Worm (Caenorhabditis elegans) whole organism, L2 larva: ENCODE data around the gene F59B2.3.

Source experiments
- C34F6.9 ChIP-seq: fragments of 150-350 bp; optimal IDR thresholded peaks from 2 replicates; lab custom pipeline; 2014; ENCODE audit warnings: missing biosample characterization, missing genetic modification characterization
- F13H6.1 ChIP-seq: sonication (generic microtip); optimal IDR thresholded peaks from 2 replicates; lab custom pipeline; 2016; ENCODE audit warnings: missing genetic modification characterization, missing compliant biosample characterization
- Y55F3AM.14 ChIP-seq: fragments of 200-800 bp; sonication (Bioruptor generic); optimal IDR thresholded peaks from 2 replicates; lab custom pipeline; 2018; ENCODE audit warnings: mild to moderate bottlenecking, missing genetic modification characterization, missing compliant biosample characterization
- ZK546.5 ChIP-seq: sonication (generic microtip); optimal IDR thresholded peaks from 2 replicates; lab custom pipeline; 2017; ENCODE audit warnings: missing biosample characterization, missing genetic modification characterization
- aly-2 ChIP-seq: fragments of 150-350 bp; optimal IDR thresholded peaks from 2 replicates; lab custom pipeline; 2014; ENCODE audit warnings: missing biosample characterization, missing genetic modification characterization
- ama-1 ChIP-seq: fragments of 150-350 bp; optimal IDR thresholded peaks from 2 replicates; lab custom pipeline; 2018; ENCODE audit warnings: inconsistent platforms
- blmp-1 ChIP-seq: sonication (generic microtip); optimal IDR thresholded peaks from 2 replicates; lab custom pipeline; 2017; ENCODE audit warnings: missing genetic modification characterization, mild to moderate bottlenecking, missing compliant biosample characterization, antibody characterized with exemption, moderate library complexity; ENCODE audit not compliant: insufficient read depth
- ceh-16 ChIP-seq: fragments of 150-350 bp; optimal IDR thresholded peaks from 2 replicates; lab custom pipeline; 2014; ENCODE audit warnings: missing biosample characterization, missing genetic modification characterization
- ceh-82 ChIP-seq: fragments of 150-350 bp; optimal IDR thresholded peaks from 2 replicates; lab custom pipeline; 2014; ENCODE audit warnings: missing biosample characterization, missing genetic modification characterization
- crh-2 ChIP-seq: sonication (generic microtip); optimal IDR thresholded peaks from 2 replicates; lab custom pipeline; 2017; ENCODE audit warnings: missing biosample characterization, missing genetic modification characterization
- dmd-4 ChIP-seq: sonication (generic microtip); optimal IDR thresholded peaks from 2 replicates; lab custom pipeline; 2017; ENCODE audit warnings: missing biosample characterization, missing genetic modification characterization
- egl-27 ChIP-seq: sonication (generic microtip); optimal IDR thresholded peaks from 3 replicates; lab custom pipeline; 2017; ENCODE audit warnings: missing biosample characterization, missing genetic modification reagents, missing genetic modification characterization
- elt-1 ChIP-seq: fragments of 150-350 bp; optimal IDR thresholded peaks from 2 replicates; lab custom pipeline; 2014; ENCODE audit warnings: missing biosample characterization, missing genetic modification characterization
- elt-3 ChIP-seq: sonication (generic microtip); optimal IDR thresholded peaks from 2 replicates; lab custom pipeline; 2017; ENCODE audit warnings: missing biosample characterization, missing genetic modification characterization
- fos-1 ChIP-seq: fragments of 150-350 bp; optimal IDR thresholded peaks from 2 replicates; lab custom pipeline; 2014; ENCODE audit warnings: missing biosample characterization, missing genetic modification characterization
- lin-11 ChIP-seq: fragments of 150-350 bp; sonication (generic microtip); optimal IDR thresholded peaks from 2 replicates; lab custom pipeline; 2014; ENCODE audit warnings: missing biosample characterization, missing genetic modification characterization, inconsistent platforms, mixed read lengths
- lin-39 ChIP-seq: fragments of 150-350 bp; optimal IDR thresholded peaks from 2 replicates; lab custom pipeline; 2014; ENCODE audit warnings: missing biosample characterization, missing genetic modification reagents, missing genetic modification characterization
- lsy-2 ChIP-seq, 2 experiments: fragments of 150-350 bp in 1 of 2; sonication (generic microtip) in 1 of 2; optimal IDR thresholded peaks; 2 replicates each; lab custom pipeline; 2014 to 2017; ENCODE audit warnings: missing biosample characterization in 2 of 2, missing genetic modification characterization in 2 of 2
- mab-5 ChIP-seq: fragments of 150-350 bp; optimal IDR thresholded peaks from 2 replicates; lab custom pipeline; 2014; ENCODE audit warnings: missing biosample characterization, missing genetic modification characterization
- mbf-1 ChIP-seq: sonication (generic microtip); optimal IDR thresholded peaks from 2 replicates; lab custom pipeline; 2017; ENCODE audit warnings: missing biosample characterization, missing genetic modification characterization
- mdl-1 ChIP-seq, 2 experiments: fragments of 150-350 bp in 1 of 2; sonication (generic microtip) in 1 of 2; optimal IDR thresholded peaks; 2 replicates each; lab custom pipeline; 2017; ENCODE audit warnings: missing biosample characterization in 2 of 2, missing genetic modification characterization in 2 of 2
- nhr-11 ChIP-seq: fragments of 150-350 bp; optimal IDR thresholded peaks from 2 replicates; lab custom pipeline; 2014; ENCODE audit warnings: missing biosample characterization, missing genetic modification characterization
- nhr-12 ChIP-seq: fragments of 150-350 bp; optimal IDR thresholded peaks from 2 replicates; lab custom pipeline; 2014; ENCODE audit warnings: missing biosample characterization, missing genetic modification characterization
- nhr-21 ChIP-seq: fragments of 150-350 bp; optimal IDR thresholded peaks from 2 replicates; lab custom pipeline; 2014; ENCODE audit warnings: missing biosample characterization, missing genetic modification characterization
- nhr-237 ChIP-seq: fragments of 150-350 bp; optimal IDR thresholded peaks from 2 replicates; lab custom pipeline; 2014; ENCODE audit warnings: missing biosample characterization, missing genetic modification characterization
- nhr-25 ChIP-seq: fragments of 150-350 bp; sonication (generic microtip); optimal IDR thresholded peaks from 3 replicates; lab custom pipeline; 2014; ENCODE audit warnings: missing biosample characterization, missing genetic modification characterization
- nhr-6 ChIP-seq: fragments of 150-350 bp; optimal IDR thresholded peaks from 2 replicates; lab custom pipeline; 2014; ENCODE audit warnings: missing biosample characterization, missing genetic modification characterization
- peb-1 ChIP-seq: fragments of 150-350 bp; optimal IDR thresholded peaks from 2 replicates; lab custom pipeline; 2014; ENCODE audit warnings: missing biosample characterization, missing genetic modification characterization
- skn-1 ChIP-seq: sonication (generic microtip); optimal IDR thresholded peaks from 2 replicates; lab custom pipeline; 2017; ENCODE audit warnings: missing biosample characterization, missing genetic modification characterization
- sma-3 ChIP-seq: sonication (generic microtip); optimal IDR thresholded peaks from 2 replicates; lab custom pipeline; 2016; ENCODE audit warnings: missing genetic modification reagents, missing genetic modification characterization, missing compliant biosample characterization
- sma-9 ChIP-seq, 2 experiments: fragments of 150-350 bp in 1 of 2; sonication (generic microtip) in 1 of 2; optimal IDR thresholded peaks; 2 replicates each; lab custom pipeline; 2014 to 2016; ENCODE audit warnings: missing genetic modification characterization in 2 of 2, mild to moderate bottlenecking in 1 of 2, missing biosample characterization in 1 of 2, missing compliant biosample characterization in 1 of 2, missing genetic modification reagents in 1 of 2, moderate library complexity in 1 of 2
- snpc-4 ChIP-seq: fragments of 150-350 bp; optimal IDR thresholded peaks from 2 replicates; lab custom pipeline; 2014; ENCODE audit warnings: missing biosample characterization, missing genetic modification characterization
- unc-39 ChIP-seq: fragments of 150-350 bp; optimal IDR thresholded peaks from 2 replicates; lab custom pipeline; 2014; ENCODE audit warnings: missing biosample characterization, missing genetic modification characterization
- unc-55 ChIP-seq: fragments of 150-350 bp; sonication (generic microtip); optimal IDR thresholded peaks from 3 replicates; lab custom pipeline; 2014; ENCODE audit warnings: missing biosample characterization, missing genetic modification reagents, missing genetic modification characterization
- unc-62 ChIP-seq: fragments of 150-350 bp; optimal IDR thresholded peaks from 2 replicates; lab custom pipeline; 2014; ENCODE audit warnings: missing biosample characterization, missing genetic modification reagents, missing genetic modification characterization
- zag-1 ChIP-seq: fragments of 150-350 bp; optimal IDR thresholded peaks from 2 replicates; lab custom pipeline; 2014; ENCODE audit warnings: missing biosample characterization, missing genetic modification characterization
- ztf-1 ChIP-seq: fragments of 200-800 bp; sonication (Bioruptor generic); conservative IDR thresholded peaks from 2 replicates; pipeline ENCODE4 v1.3.6; 2022; ENCODE audit warnings: missing genetic modification characterization, missing compliant biosample characterization
- ztf-11 ChIP-seq: sonication (generic microtip); optimal IDR thresholded peaks from 2 replicates; lab custom pipeline; 2017; ENCODE audit warnings: missing biosample characterization, missing genetic modification characterization
- ztf-4 ChIP-seq: fragments of 150-350 bp; optimal IDR thresholded peaks from 2 replicates; lab custom pipeline; 2014; ENCODE audit warnings: missing biosample characterization, missing genetic modification characterization

The F59B2.3 gene

ce11 chrIII:8981847-8982479, 17.6 kb downstream of the F59B2.3 start, which contains the start of gene pde-2 (continued):
- TF ChIP-seq mbf-1 (tag; lab: Kevin White, UChicago), result no peak
- no peak for TF ChIP-seq ceh-82 (tag; lab: Kevin White, UChicago)
- no peak for TF ChIP-seq nhr-12 (tag; lab: Kevin White, UChicago)
- peak; percentile 68 for TF ChIP-seq F13H6.1
- TF ChIP-seq elt-1 (tag; lab: Kevin White, UChicago), result no peak
- TF ChIP-seq mdl-1 (tag; optimal IDR thresholded peaks at IDR 0.05; lab: Kevin White, UChicago), result peak in 1 of 2 experiments; percentile 16
- TF ChIP-seq aly-2, result no peak
- peak; percentile 61 for TF ChIP-seq snpc-4 (tag; lab: Kevin White, UChicago)
- TF ChIP-seq ztf-4 (tag; lab: Kevin White, UChicago), result peak; percentile 37
- TF ChIP-seq unc-55, result peak; percentile 50

- no peak for TF ChIP-seq nhr-25 (tag; lab: Kevin White, UChicago)
- TF ChIP-seq lin-39, result no peak
- no peak for TF ChIP-seq elt-3 (tag; lab: Kevin White, UChicago)
- no peak for TF ChIP-seq nhr-11
- no peak for TF ChIP-seq nhr-237
- no peak for TF ChIP-seq egl-27 (tag; lab: Kevin White, UChicago)
- TF ChIP-seq mdl-1 (tag; optimal IDR thresholded peaks at IDR 0.05; lab: Kevin White, UChicago), result no peak
- TF ChIP-seq Y55F3AM.14, result no peak
- no peak for TF ChIP-seq unc-62 (GFP tag; lab: Kevin White, UChicago)
- no peak for TF ChIP-seq ZK546.5 (tag; lab: Kevin White, UChicago)
- no peak for TF ChIP-seq lsy-2 (tag; optimal IDR thresholded peaks at IDR 0.05; lab: Kevin White, UChicago)
- TF ChIP-seq ztf-11 (tag; lab: Kevin White, UChicago), result no peak
- TF ChIP-seq, all 48 proteins: peak for 0
Measured at ce11 chrIII:8980892-8981291, 18.7 kb downstream of the F59B2.3 start.

- TF ChIP-seq sma-3 (peak; percentile 15), crh-2 (tag; lab: Kevin White, UChicago) (peak; percentile 2), C34F6.9 (tag; lab: Kevin White, UChicago) (peak; percentile 34), nhr-25 (tag; lab: Kevin White, UChicago) (peak; percentile 36), Y55F3AM.14 (peak; percentile 55), fos-1 (tag; lab: Kevin White, UChicago) (peak; percentile 15), sma-9 (GFP tag; optimal IDR thresholded peaks at IDR 0.05; lab: Kevin White, UChicago) (peak; percentile 37), sma-9 (tag; optimal IDR thresholded peaks at IDR 0.05; lab: Kevin White, UChicago) (no peak), unc-39 (no peak), lsy-2 (tag; optimal IDR thresholded peaks at IDR 0.05; lab: Kevin White, UChicago) (peak in 1 of 2 experiments; percentile 36), ama-1 (no peak)
Measured at ce11 chrIII:8978512-8979352, 20.8 kb downstream of the F59B2.3 start.

ce11 chrIII:8974835-8975234, 24.7 kb downstream of the F59B2.3 start:
- TF ChIP-seq egl-27 (tag; lab: Kevin White, UChicago) (no peak), crh-2 (tag; lab: Kevin White, UChicago) (no peak), nhr-21 (tag; lab: Kevin White, UChicago) (peak; percentile 58), nhr-11 (no peak), peb-1 (tag; lab: Kevin White, UChicago) (no peak), sma-9 (GFP tag; optimal IDR thresholded peaks at IDR 0.05; lab: Kevin White, UChicago) (no peak), sma-9 (tag; optimal IDR thresholded peaks at IDR 0.05; lab: Kevin White, UChicago) (no peak), lin-11 (tag; lab: Kevin White, UChicago) (no peak), unc-62 (GFP tag; lab: Kevin White, UChicago) (no peak), ztf-1 (GFP tag; lab: Robert Waterston, UW) (no peak), ama-1 (no peak), blmp-1 (tag; lab: Kevin White, UChicago) (peak; percentile 28), mdl-1 (tag; optimal IDR thresholded peaks at IDR 0.05; lab: Kevin White, UChicago) (no peak), F13H6.1 (no peak), ceh-16 (tag; lab: Kevin White, UChicago) (no peak), lsy-2 (tag; optimal IDR thresholded peaks at IDR 0.05; lab: Kevin White, UChicago) (no peak), dmd-4 (tag; lab: Kevin White, UChicago) (no peak), zag-1 (tag; lab: Kevin White, UChicago) (no peak), unc-39 (no peak), Y55F3AM.14 (peak; percentile 24), mab-5 (no peak), sma-3 (no peak), nhr-6 (tag; lab: Kevin White, UChicago) (no peak), skn-1 (tag; lab: Kevin White, UChicago) (no peak)
- TF ChIP-seq, all 48 proteins: peak for 3
